Fruit fly (Drosophila melanogaster) S2 (cell line): Measurements from ENCODE around the gene CG34112.

Experiments
- CG8478 ChIP-seq: fragments of >200 bp; optimal IDR thresholded peaks from 2 replicates; lab custom pipeline; 2018
- CTCF ChIP-seq, 2 experiments: fragments of >200 bp; optimal IDR thresholded peaks; 2 replicates each; lab custom pipeline; 2018

dm6 chr3R:4387490-4387889 is 6.6 kb downstream of the CG34112 start, which contains the start of gene tub:
- TF ChIP-seq CG8478 (lab: Kevin White, UChicago) = no peak
- TF ChIP-seq CTCF (optimal IDR thresholded peaks at IDR 0.05; lab: Kevin White, UChicago) = peak; percentile 62 to 65
